Worm (Caenorhabditis elegans): ENCODE data around the gene sma-10.

DNA sequence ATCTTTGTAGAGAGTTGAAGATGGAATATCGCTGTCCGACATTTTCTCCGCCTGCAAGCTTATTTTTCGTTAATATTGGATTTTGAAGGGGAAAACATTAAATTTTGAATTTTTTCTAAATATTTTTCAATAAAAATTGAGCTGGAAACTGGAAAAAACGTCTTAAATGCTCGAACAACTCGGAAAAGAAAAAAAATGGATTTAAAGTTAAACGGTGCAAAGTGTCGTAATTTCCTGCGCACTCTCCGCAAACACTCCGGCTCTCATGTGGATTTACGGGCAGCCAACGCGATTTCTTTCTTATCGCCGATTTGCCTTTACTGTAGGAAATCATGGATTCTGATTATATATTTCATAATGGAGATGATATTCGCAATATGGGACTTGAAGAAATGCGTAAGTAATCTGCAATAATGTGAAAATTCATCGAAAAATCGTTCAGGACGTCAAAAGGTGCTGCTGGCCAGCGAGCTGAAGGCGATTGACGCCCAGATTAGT lies 33.9 kb upstream of the sma-10 start, which contains the start of the genes fnta-1 and cogc-8:
- TF ChIP-seq fkh-10 (GFP tag; optimal IDR thresholded peaks at IDR 0.05) (no peak), unc-55 (GFP tag; optimal IDR thresholded peaks at IDR 0.05) (no peak), fkh-6 (tag; optimal IDR thresholded peaks at IDR 0.05) (no peak), sox-2 (GFP tag; IDR thresholded peaks at IDR 0.05) (no peak), pros-1 (tag; optimal IDR thresholded peaks at IDR 0.05) (no peak), nfya-1 (tag; optimal IDR thresholded peaks at IDR 0.05) (no peak), pha-4 (tag; optimal IDR thresholded peaks at IDR 0.05) (no peak)

Data from whole organism, late embryonic.